Worm (Caenorhabditis elegans) whole organism, late embryonic: ENCODE results near the gene his-8.

Source experiments
- F13H6.1 ChIP-seq: sonication (generic microtip); optimal IDR thresholded peaks from 2 replicates; lab custom pipeline; 2016; ENCODE audit warnings: missing genetic modification characterization, missing compliant biosample characterization
- Y22D7AL.16 ChIP-seq: sonication (generic microtip); optimal IDR thresholded peaks from 2 replicates; lab custom pipeline; 2016; ENCODE audit warnings: missing genetic modification characterization, missing compliant biosample characterization
- ama-1 ChIP-seq: fragments of 150-350 bp; optimal IDR thresholded peaks from 2 replicates; lab custom pipeline; 2014
- dmd-4 ChIP-seq: sonication (generic microtip); optimal IDR thresholded peaks from 2 replicates; lab custom pipeline; 2016; ENCODE audit warnings: borderline replicate concordance, missing genetic modification characterization, missing compliant biosample characterization
- hlh-13 ChIP-seq: fragments of 200-800 bp; sonication (Bioruptor generic); optimal IDR thresholded peaks from 2 replicates; lab custom pipeline; 2018; ENCODE audit warnings: mild to moderate bottlenecking, missing genetic modification characterization, missing compliant biosample characterization
- lim-6 ChIP-seq: sonication (generic microtip); optimal IDR thresholded peaks from 2 replicates; lab custom pipeline; 2016; ENCODE audit warnings: missing genetic modification characterization, missing compliant biosample characterization
- lin-11 ChIP-seq: fragments of 200-800 bp; sonication (Bioruptor generic); optimal IDR thresholded peaks from 2 replicates; lab custom pipeline; 2018; ENCODE audit warnings: mild to moderate bottlenecking, missing genetic modification characterization, missing compliant biosample characterization
- nhr-11 ChIP-seq: fragments of 150-350 bp; optimal IDR thresholded peaks from 2 replicates; lab custom pipeline; 2014; ENCODE audit warnings: missing biosample characterization, missing genetic modification characterization
- pha-4 ChIP-seq: fragments of 150-350 bp; optimal IDR thresholded peaks from 2 replicates; lab custom pipeline; 2018; ENCODE audit warnings: missing biosample characterization, missing genetic modification reagents, missing genetic modification characterization

DNA sequence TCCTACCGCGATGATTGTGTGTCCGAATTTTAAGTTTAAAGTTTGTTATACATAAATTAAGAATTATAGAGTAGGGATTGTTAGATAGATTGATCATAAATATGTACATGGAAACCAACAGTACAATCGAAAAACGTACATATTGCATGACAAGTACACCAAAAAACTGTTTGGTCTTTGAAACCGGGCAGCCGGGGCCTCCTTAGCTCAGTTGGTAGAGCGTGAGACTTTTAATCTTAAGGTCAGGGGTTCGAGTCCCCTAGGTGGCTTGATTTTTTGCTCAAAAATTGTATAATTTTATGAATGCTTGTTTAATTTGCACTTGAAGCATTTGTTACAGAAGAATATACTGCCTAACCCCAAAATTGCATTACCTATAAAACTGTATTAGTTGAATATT lies 37.8 kb downstream of the his-8 start:
- TF ChIP-seq ama-1 (lab: Kevin White, UChicago) (no peak), nhr-11 (no peak), F13H6.1 (no peak), lin-11 (no peak), Y22D7AL.16 (tag; lab: Kevin White, UChicago) (no peak), dmd-4 (tag; lab: Kevin White, UChicago) (no peak), pha-4 (tag; lab: Kevin White, UChicago) (no peak), hlh-13 (no peak), lim-6 (tag; lab: Kevin White, UChicago) (no peak)
